Fruit fly (Drosophila melanogaster): ENCODE data around the gene bard.

Gene bard

dm6 chr3R:18125023-18125630 lies 44.3 kb downstream of the bard start (continued):
- TF ChIP-seq Sox102F (GFP tag; optimal IDR thresholded peaks at IDR 0.05) (peak; percentile 73), CG3065 (GFP tag; optimal IDR thresholded peaks at IDR 0.05) (peak; percentile 42), dysf (GFP tag; IDR thresholded peaks at IDR 0.05) (peak; percentile 95), CG17328 (GFP tag; IDR thresholded peaks at IDR 0.05) (peak; percentile 88), usp (GFP tag; optimal IDR thresholded peaks at IDR 0.05) (no peak), Usf (GFP tag; optimal IDR thresholded peaks at IDR 0.05) (peak; percentile 76), hbn (GFP tag; IDR thresholded peaks at IDR 0.05; ENCODE audit: partially characterized antibody) (no peak), fu2 (GFP tag; optimal IDR thresholded peaks at IDR 0.05) (peak; percentile 62), hb (GFP tag; IDR thresholded peaks at IDR 0.05; ENCODE audit: partially characterized antibody) (no peak), zen2 (GFP tag; IDR thresholded peaks at IDR 0.05; ENCODE audit: partially characterized antibody) (no peak), CG32532 (GFP tag; IDR thresholded peaks at IDR 0.05) (peak; percentile 95), CG2712 (tag; optimal IDR thresholded peaks at IDR 0.05) (peak; percentile 93), HHEX (GFP tag; optimal IDR thresholded peaks at IDR 0.05) (peak; percentile 56), Mes4 (GFP tag; optimal IDR thresholded peaks at IDR 0.05) (peak; percentile 69), CG6175 (GFP tag; IDR thresholded peaks at IDR 0.05) (peak; percentile 87), Stat92E (GFP tag; optimal IDR thresholded peaks at IDR 0.05) (no peak), CG8388 (GFP tag; optimal IDR thresholded peaks at IDR 0.05) (peak; percentile 57), CG10209 (GFP tag; optimal IDR thresholded peaks at IDR 0.05) (peak; percentile 70), Abd-B (GFP tag; optimal IDR thresholded peaks at IDR 0.05) (peak; percentile 73), Opbp (GFP tag; IDR thresholded peaks at IDR 0.05; ENCODE audit: partially characterized antibody) (no peak), kah (GFP tag; optimal IDR thresholded peaks at IDR 0.05) (no peak), tup (GFP tag; optimal IDR thresholded peaks at IDR 0.05) (peak; percentile 18), CG16779 (GFP tag; IDR thresholded peaks at IDR 0.05) (peak; percentile 83; the same call in 1 of the 2 replicates), caup (GFP tag; optimal IDR thresholded peaks at IDR 0.05; ENCODE audit: severe bottlenecking) (peak; percentile 56), CG15696 (tag; optimal IDR thresholded peaks at IDR 0.05) (peak; percentile 91), CG3281 (GFP tag; optimal IDR thresholded peaks at IDR 0.05) (no peak), CG17361 (GFP tag; IDR thresholded peaks at IDR 0.05) (peak; percentile 88), Scr (GFP tag; IDR thresholded peaks at IDR 0.05; ENCODE audit: partially characterized antibody) (no peak), CG11398 (GFP tag; optimal IDR thresholded peaks at IDR 0.05) (peak; percentile 62), CG17186 (GFP tag; optimal IDR thresholded peaks at IDR 0.05) (no peak), YL-1 (GFP tag; optimal IDR thresholded peaks at IDR 0.05) (no peak), wdn (GFP tag; IDR thresholded peaks at IDR 0.05) (peak; percentile 76), CG31365 (tag; optimal IDR thresholded peaks at IDR 0.05) (peak; percentile 54), CG4404 (GFP tag; IDR thresholded peaks at IDR 0.05) (peak; percentile 96), sd (tag; optimal IDR thresholded peaks at IDR 0.05) (no peak), Dp (GFP tag; optimal IDR thresholded peaks at IDR 0.05) (no peak), CG13287 (GFP tag; IDR thresholded peaks at IDR 0.05; ENCODE audit: partially characterized antibody) (no peak), Lhr (GFP tag; optimal IDR thresholded peaks at IDR 0.05) (peak; percentile 12), CG6791 (GFP tag; IDR thresholded peaks at IDR 0.05; ENCODE audit: partially characterized antibody) (no peak), Sry-δ (GFP tag; optimal IDR thresholded peaks at IDR 0.05) (peak; percentile 41), B-H1 (GFP tag; IDR thresholded peaks at IDR 0.05) (peak; percentile 85), CG13424 (tag; optimal IDR thresholded peaks at IDR 0.05) (peak; percentile 67), CHES-1-like (GFP tag; optimal IDR thresholded peaks at IDR 0.05) (peak; percentile 60), pb (GFP tag; optimal IDR thresholded peaks at IDR 0.05) (peak; percentile 74), Nf-YA (GFP tag; IDR thresholded peaks at IDR 0.05) (peak; percentile 78), Tbp (GFP tag; optimal IDR thresholded peaks at IDR 0.05) (no peak), CG9437 (GFP tag; optimal IDR thresholded peaks at IDR 0.05) (peak; percentile 37), CG5180 (GFP tag; optimal IDR thresholded peaks at IDR 0.05) (peak; percentile 45), Fer3 (tag; optimal IDR thresholded peaks at IDR 0.05) (peak; percentile 65)

All from whole organism, embryonic.